Worm (Caenorhabditis elegans) whole organism, mixed stage, embryonic: ENCODE data around the gene H12I19.115.

Experiments
- bed-3 ChIP-seq: fragments of 200-800 bp; sonication (Bioruptor generic); optimal IDR thresholded peaks from 3 replicates; lab custom pipeline; 2018; ENCODE audit warnings: mild to moderate bottlenecking, missing genetic modification characterization, moderate library complexity, missing compliant biosample characterization
- blmp-1 ChIP-seq: fragments of 150-350 bp; optimal IDR thresholded peaks from 2 replicates; lab custom pipeline; 2014; ENCODE audit warnings: missing biosample characterization, missing genetic modification characterization
- ceh-39 ChIP-seq: fragments of 150-350 bp; optimal IDR thresholded peaks from 2 replicates; lab custom pipeline; 2014; ENCODE audit warnings: missing biosample characterization, missing genetic modification characterization
- ceh-83 ChIP-seq: fragments of 200-800 bp; sonication (Bioruptor generic); optimal IDR thresholded peaks from 2 replicates; lab custom pipeline; 2018; ENCODE audit warnings: mild to moderate bottlenecking, missing genetic modification characterization, missing compliant biosample characterization
- ces-1 ChIP-seq: fragments of 150-350 bp; optimal IDR thresholded peaks from 2 replicates; lab custom pipeline; 2014; ENCODE audit warnings: missing biosample characterization, missing genetic modification reagents, missing genetic modification characterization
- drap-1 ChIP-seq: fragments of 200-800 bp; sonication (Bioruptor generic); optimal IDR thresholded peaks from 3 replicates; lab custom pipeline; 2018; ENCODE audit warnings: mild to moderate bottlenecking, missing genetic modification characterization, missing compliant biosample characterization
- elt-1 ChIP-seq: sonication (generic microtip); optimal IDR thresholded peaks from 2 replicates; lab custom pipeline; 2017; ENCODE audit warnings: missing genetic modification characterization, mild to moderate bottlenecking, missing compliant biosample characterization, antibody characterized with exemption, moderate library complexity, borderline replicate concordance; ENCODE audit not compliant: insufficient read depth
- flh-1 ChIP-seq: fragments of 200-800 bp; sonication (Bioruptor generic); optimal IDR thresholded peaks from 2 replicates; lab custom pipeline; 2018; ENCODE audit warnings: mild to moderate bottlenecking, missing genetic modification characterization, moderate library complexity, missing compliant biosample characterization
- ham-2 ChIP-seq: fragments of 200-800 bp; sonication (Bioruptor generic); optimal IDR thresholded peaks from 2 replicates; lab custom pipeline; 2018; ENCODE audit warnings: mild to moderate bottlenecking, missing genetic modification characterization, missing compliant biosample characterization
- hlh-1 ChIP-seq: fragments of 150-350 bp; optimal IDR thresholded peaks from 2 replicates; lab custom pipeline; 2014; ENCODE audit warnings: missing biosample characterization, missing genetic modification reagents, missing genetic modification characterization
- lin-13 ChIP-seq: fragments of 150-350 bp; optimal IDR thresholded peaks from 2 replicates; lab custom pipeline; 2014; ENCODE audit warnings: missing biosample characterization, missing genetic modification characterization
- lin-32 ChIP-seq: fragments of 200-800 bp; sonication (Bioruptor generic); optimal IDR thresholded peaks from 2 replicates; lab custom pipeline; 2018; ENCODE audit warnings: mild to moderate bottlenecking, missing genetic modification characterization, missing compliant biosample characterization
- lsy-2 ChIP-seq: fragments of 150-350 bp; optimal IDR thresholded peaks from 2 replicates; lab custom pipeline; 2014; ENCODE audit warnings: missing biosample characterization, missing genetic modification characterization
- mab-5 ChIP-seq: fragments of 150-350 bp; optimal IDR thresholded peaks from 2 replicates; lab custom pipeline; 2014; ENCODE audit warnings: missing biosample characterization, missing genetic modification characterization
- mep-1 ChIP-seq: fragments of 150-350 bp; optimal IDR thresholded peaks from 2 replicates; lab custom pipeline; 2017; ENCODE audit warnings: missing biosample characterization, missing genetic modification reagents, missing genetic modification characterization, inconsistent platforms
- mls-2 ChIP-seq: sonication (generic microtip); optimal IDR thresholded peaks from 2 replicates; lab custom pipeline; 2016; ENCODE audit warnings: mild to moderate bottlenecking, missing genetic modification characterization, moderate library complexity, missing compliant biosample characterization
- nhr-2 ChIP-seq: fragments of 150-350 bp; optimal IDR thresholded peaks from 2 replicates; lab custom pipeline; 2014; ENCODE audit warnings: missing biosample characterization, missing genetic modification characterization
- nhr-28 ChIP-seq: fragments of 150-350 bp; optimal IDR thresholded peaks from 2 replicates; lab custom pipeline; 2014; ENCODE audit warnings: missing biosample characterization, missing genetic modification characterization
- nhr-76 ChIP-seq: sonication (generic microtip); optimal IDR thresholded peaks from 2 replicates; lab custom pipeline; 2017; ENCODE audit warnings: missing biosample characterization, missing genetic modification characterization
- pha-4 ChIP-seq: fragments of 150-350 bp; optimal IDR thresholded peaks from 2 replicates; lab custom pipeline; 2018; ENCODE audit warnings: missing biosample characterization, missing genetic modification reagents, missing genetic modification characterization
- sem-2 ChIP-seq: fragments of 200-800 bp; sonication (Bioruptor generic); optimal IDR thresholded peaks from 2 replicates; lab custom pipeline; 2018; ENCODE audit warnings: mild to moderate bottlenecking, missing genetic modification characterization, missing compliant biosample characterization
- snpc-4 ChIP-seq: fragments of 150-350 bp; optimal IDR thresholded peaks from 2 replicates; lab custom pipeline; 2014; ENCODE audit warnings: missing biosample characterization, missing genetic modification characterization
- sptf-1 ChIP-seq: sonication (generic microtip); optimal IDR thresholded peaks from 2 replicates; lab custom pipeline; 2017; ENCODE audit warnings: mild to moderate bottlenecking, missing genetic modification characterization, moderate library complexity, missing compliant biosample characterization
- tbx-8 ChIP-seq: fragments of 200-800 bp; sonication (Bioruptor generic); optimal IDR thresholded peaks from 2 replicates; lab custom pipeline; 2018; ENCODE audit warnings: mild to moderate bottlenecking, missing genetic modification characterization, moderate library complexity, missing compliant biosample characterization
- unc-120 ChIP-seq: sonication (generic microtip); optimal IDR thresholded peaks from 2 replicates; lab custom pipeline; 2017; ENCODE audit warnings: missing genetic modification characterization, missing compliant biosample characterization; ENCODE audit not compliant: poor library complexity, severe bottlenecking
- unc-39 ChIP-seq: fragments of 150-350 bp; optimal IDR thresholded peaks from 2 replicates; lab custom pipeline; 2014; ENCODE audit warnings: missing biosample characterization, missing genetic modification characterization
- unc-62 ChIP-seq: fragments of 150-350 bp; optimal IDR thresholded peaks from 2 replicates; lab custom pipeline; 2014; ENCODE audit warnings: missing biosample characterization, missing genetic modification reagents, missing genetic modification characterization
- zip-8 ChIP-seq: fragments of 150-350 bp; optimal IDR thresholded peaks from 2 replicates; lab custom pipeline; 2014; ENCODE audit warnings: missing biosample characterization, missing genetic modification characterization
- ztf-11 ChIP-seq: fragments of 150-350 bp; optimal IDR thresholded peaks from 2 replicates; lab custom pipeline; 2014; ENCODE audit warnings: missing biosample characterization, missing genetic modification characterization

Gene H12I19.115

DNA sequence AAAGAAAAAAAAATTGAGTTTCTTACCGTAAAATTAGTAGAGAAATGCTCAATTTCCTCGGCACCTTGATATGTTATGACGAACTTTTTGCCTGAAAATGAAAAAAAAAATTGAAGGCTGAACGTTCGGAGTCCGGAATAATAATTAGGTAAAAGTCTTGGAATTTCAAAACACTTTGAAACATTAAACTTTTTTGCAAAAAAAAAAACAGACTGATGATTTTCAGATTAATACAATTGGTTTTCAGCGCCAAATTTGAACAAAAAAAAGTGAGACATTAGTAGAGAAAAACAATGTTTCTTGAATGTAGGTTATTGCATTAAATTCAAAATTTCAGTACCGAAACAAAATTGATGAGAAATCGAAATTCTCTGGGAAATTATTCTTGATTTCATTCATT is 3.7 kb downstream of the H12I19.115 start, which contains the start of gene nkcc-1:
TSS of gene nkcc-1 (minus strand) at position 101 of the 400 bp plus-strand sequence.
- no peak for TF ChIP-seq ceh-83
- TF ChIP-seq flh-1 (GFP tag; lab: Kevin White, UChicago) = no peak
- TF ChIP-seq lsy-2 (tag; lab: Kevin White, UChicago) = no peak
- TF ChIP-seq mep-1 = no peak
- no peak for TF ChIP-seq elt-1 (tag; lab: Kevin White, UChicago)
- TF ChIP-seq unc-120 (tag; lab: Kevin White, UChicago) = no peak
- no peak for TF ChIP-seq snpc-4
- no peak for TF ChIP-seq hlh-1 (tag; lab: Kevin White, UChicago)
- no peak for TF ChIP-seq nhr-2 (tag; lab: Kevin White, UChicago)
- TF ChIP-seq nhr-28 (tag; lab: Kevin White, UChicago) = no peak
- TF ChIP-seq, all 35 proteins: peak for 0

DNA sequence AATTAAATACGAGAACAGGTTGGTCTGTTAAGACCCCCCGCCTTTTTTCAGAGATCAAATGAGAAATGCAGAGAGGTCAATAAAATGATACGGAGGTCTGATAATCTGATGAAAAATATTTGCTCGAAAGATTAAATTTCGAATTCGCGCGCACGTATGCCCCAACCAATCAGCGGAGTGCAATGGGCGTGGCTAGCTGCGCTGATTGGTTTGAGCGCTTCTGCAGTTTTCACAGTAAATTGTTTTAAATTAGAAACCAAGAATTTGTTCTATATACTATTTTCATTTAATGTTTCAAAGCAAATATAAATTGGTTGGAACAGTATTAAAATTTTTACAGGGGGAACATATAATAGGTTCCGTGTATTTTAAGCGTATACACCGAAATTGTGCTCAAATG is 8.3 kb downstream of the H12I19.115 start:
- no peak for TF ChIP-seq nhr-2 (tag; lab: Kevin White, UChicago)
- TF ChIP-seq pha-4 = peak; percentile 47
- no peak for TF ChIP-seq bed-3 (GFP tag; lab: Kevin White, UChicago)

DNA sequence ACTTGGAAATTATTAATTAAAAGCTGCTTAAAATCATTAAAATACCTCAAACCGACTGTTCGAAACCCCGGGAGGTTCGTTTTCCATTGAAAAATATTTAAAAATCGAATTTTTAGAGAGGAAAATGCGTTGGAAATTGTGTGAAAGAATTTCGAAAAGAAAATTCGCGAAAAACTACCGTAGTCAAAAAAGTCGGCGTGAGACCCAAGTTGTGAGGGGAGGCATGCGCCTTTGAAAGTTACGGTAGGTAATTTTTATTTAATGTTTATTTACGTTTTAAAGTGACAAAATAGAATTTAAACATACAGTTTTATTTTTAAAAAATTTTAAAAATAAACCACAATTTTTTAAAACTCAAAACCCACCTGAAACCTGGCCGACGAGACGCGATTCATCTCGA is 12.1 kb downstream of the H12I19.115 start:
- TF ChIP-seq lsy-2 (tag; lab: Kevin White, UChicago) (no peak), snpc-4 (no peak), unc-39 (tag; lab: Kevin White, UChicago) (no peak), pha-4 (no peak), ham-2 (no peak), drap-1 (GFP tag; lab: Kevin White, UChicago) (no peak), ceh-83 (no peak)

DNA sequence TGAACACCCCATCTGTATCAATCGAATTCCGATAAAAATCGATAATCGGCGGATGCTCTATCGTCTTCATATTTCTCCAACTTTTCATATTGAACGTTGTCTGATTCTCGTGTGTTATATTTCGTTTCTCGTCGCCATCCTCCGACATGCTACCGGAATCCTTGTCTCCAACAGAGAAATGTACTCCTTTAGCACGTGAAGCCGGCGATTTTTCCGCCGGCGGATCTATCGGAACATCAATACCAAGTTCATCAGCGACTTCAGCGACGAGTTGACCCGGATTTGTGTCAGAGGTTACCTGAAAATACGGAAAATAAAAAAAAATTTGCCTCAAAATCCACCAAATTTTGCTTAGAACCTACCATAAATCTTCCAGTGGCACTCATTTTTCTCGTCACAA is 12.6 kb downstream of the H12I19.115 start:
- no peak for TF ChIP-seq ceh-83
- no peak for TF ChIP-seq mab-5 (tag; lab: Kevin White, UChicago)
- no peak for TF ChIP-seq unc-120 (tag; lab: Kevin White, UChicago)
- TF ChIP-seq bed-3 (GFP tag; lab: Kevin White, UChicago) = no peak
- no peak for TF ChIP-seq lin-32 (GFP tag; lab: Kevin White, UChicago)
- no peak for TF ChIP-seq ztf-11 (tag; lab: Kevin White, UChicago)
- no peak for TF ChIP-seq sem-2 (GFP tag; lab: Kevin White, UChicago)
- TF ChIP-seq lin-13 (tag; lab: Kevin White, UChicago) = no peak
- no peak for TF ChIP-seq lsy-2 (tag; lab: Kevin White, UChicago)
- no peak for TF ChIP-seq unc-62 (GFP tag; lab: Kevin White, UChicago)

DNA sequence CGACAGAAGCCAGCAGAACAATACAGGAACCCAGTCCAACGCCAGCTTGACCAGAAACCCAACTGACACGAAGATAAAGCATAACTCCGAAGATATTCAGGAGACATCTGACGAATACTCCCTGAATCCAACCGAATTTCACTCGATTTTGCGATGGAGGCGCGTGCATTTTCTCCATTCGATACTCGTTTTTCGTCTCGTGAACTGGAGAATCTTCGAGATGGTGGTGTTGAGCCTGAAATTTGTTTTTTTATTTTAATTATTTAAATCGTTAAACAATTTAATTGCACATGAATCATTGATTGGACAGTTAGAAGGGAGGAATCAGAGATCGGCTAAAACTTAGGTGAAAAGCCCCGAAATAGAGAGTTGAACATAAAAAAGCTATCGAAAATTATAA is 13.3 kb downstream of the H12I19.115 start:
- TF ChIP-seq snpc-4 (no peak), lsy-2 (tag; lab: Kevin White, UChicago) (no peak), unc-120 (tag; lab: Kevin White, UChicago) (no peak), ceh-39 (tag; lab: Kevin White, UChicago) (no peak), sptf-1 (tag; lab: Kevin White, UChicago) (no peak), nhr-76 (tag; lab: Kevin White, UChicago) (no peak)

DNA sequence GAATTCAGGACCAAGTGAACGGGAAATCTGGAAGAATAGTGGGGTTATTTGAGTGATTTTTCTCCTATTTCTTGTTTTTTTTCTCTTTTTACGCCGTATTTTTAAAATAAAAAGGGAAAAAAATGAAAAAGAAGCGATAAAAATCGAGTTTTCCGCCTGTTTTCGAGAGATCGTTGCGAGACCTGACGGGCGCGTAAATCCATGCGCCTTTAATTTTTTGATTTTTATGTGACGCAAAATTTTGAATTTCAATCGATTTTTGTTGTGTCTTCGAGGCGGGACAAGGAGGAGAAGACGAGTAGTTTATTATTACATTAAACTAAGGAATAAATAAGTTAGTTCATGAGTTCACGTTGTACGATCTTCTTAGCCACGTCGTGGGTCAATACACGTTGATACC is 14.0 kb downstream of the H12I19.115 start:
- TF ChIP-seq nhr-76 (tag; lab: Kevin White, UChicago) (no peak), sem-2 (GFP tag; lab: Kevin White, UChicago) (no peak), ztf-11 (tag; lab: Kevin White, UChicago) (no peak), ces-1 (GFP tag; lab: Kevin White, UChicago) (no peak), pha-4 (no peak), lin-13 (tag; lab: Kevin White, UChicago) (no peak), mls-2 (tag; lab: Kevin White, UChicago) (no peak), hlh-1 (tag; lab: Kevin White, UChicago) (no peak), snpc-4 (no peak), lin-32 (GFP tag; lab: Kevin White, UChicago) (no peak), blmp-1 (no peak), mab-5 (tag; lab: Kevin White, UChicago) (no peak), sptf-1 (tag; lab: Kevin White, UChicago) (no peak), tbx-8 (GFP tag; lab: Kevin White, UChicago) (no peak), zip-8 (tag; lab: Kevin White, UChicago) (no peak)
